Fruit fly (Drosophila melanogaster) whole organism, wandering third instar larva: ENCODE results near the gene Cad86C.

Experiments
- CrebA ChIP-seq: fragments of 200-800 bp; sonication (Bioruptor generic); optimal IDR thresholded peaks from 2 replicates; lab custom pipeline; 2016; ENCODE audit warnings: missing biosample characterization, mild to moderate bottlenecking, missing genetic modification characterization, borderline replicate concordance
- br ChIP-seq: fragments of 200-800 bp; sonication (Bioruptor generic); optimal IDR thresholded peaks from 2 replicates; lab custom pipeline; 2016; ENCODE audit warnings: missing biosample characterization, missing genetic modification characterization

dm6 chr3R:10888300-10888632 is 61.4 kb downstream of the Cad86C start:
- TF ChIP-seq CrebA (no peak), br (GFP tag; lab: Kevin White, UChicago) (no peak)
